Worm (Caenorhabditis elegans): Measurements from ENCODE around the gene F19D8.2.

DNA sequence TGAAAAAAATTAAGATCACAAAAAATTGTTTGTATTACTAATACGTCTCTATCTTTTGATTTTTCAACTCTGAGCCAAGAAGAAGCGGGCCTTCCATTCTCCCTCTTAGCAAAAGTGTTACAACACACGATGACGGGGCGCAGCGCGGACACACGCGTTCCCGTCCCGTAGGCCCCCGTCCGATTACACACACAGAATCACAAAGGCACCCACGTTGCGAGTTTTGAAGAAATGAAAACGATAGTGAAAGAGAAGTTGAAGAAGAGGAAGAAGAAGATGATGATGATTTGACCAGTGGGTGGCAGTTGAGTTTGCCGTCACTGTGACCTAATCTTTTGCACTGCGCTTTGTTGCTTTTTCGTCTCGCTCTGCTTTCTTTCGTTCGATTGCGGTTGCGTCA is 11.8 kb downstream of the F19D8.2 start:
- no peak for TF ChIP-seq mab-9 (GFP tag; IDR thresholded peaks at IDR 0.05)
- no peak for TF ChIP-seq nhr-28 (tag; optimal IDR thresholded peaks at IDR 0.05)
